Fruit fly (Drosophila melanogaster): ENCODE results near the gene CG32147.

- TF ChIP-seq Snoo (tag; optimal IDR thresholded peaks at IDR 0.05), result peak; percentile 22
- peak; percentile 25; the same call in 1 of the 3 replicates for TF ChIP-seq fd96Ca (GFP tag; IDR thresholded peaks at IDR 0.05)
- TF ChIP-seq CG4496 (GFP tag; IDR thresholded peaks at IDR 0.05), result peak; percentile 71; the same call in 2 of the 3 replicates
- TF ChIP-seq CG34367 (tag; optimal IDR thresholded peaks at IDR 0.05), result peak; percentile 5
- TF ChIP-seq CG13204 (GFP tag; optimal IDR thresholded peaks at IDR 0.05), result peak; percentile 99
- peak; percentile 12 for TF ChIP-seq D1 (tag; optimal IDR thresholded peaks at IDR 0.05)
- peak; percentile 47; the same call in 1 of the 2 replicates for TF ChIP-seq Ets98B (GFP tag; IDR thresholded peaks at IDR 0.05)
- peak; percentile 25 for TF ChIP-seq CG17806 (tag; optimal IDR thresholded peaks at IDR 0.05)
- TF ChIP-seq EcR (GFP tag; optimal IDR thresholded peaks at IDR 0.05), result peak; percentile 83
- peak; percentile 37 for TF ChIP-seq CG15710 (tag; optimal IDR thresholded peaks at IDR 0.05)
These were observed 42.0 kb downstream of the CG32147 start for dm6 chr3L:15101639-15102413.
